Worm (Caenorhabditis elegans) whole organism, midembryonic: ENCODE data around the gene cal-1.

Source experiments
- T22C8.4 ChIP-seq: fragments of 200-800 bp; sonication (Bioruptor generic); IDR thresholded peaks from 2 replicates; pipeline ENCODE4 v1.3.6; 2022; ENCODE audit warnings: missing genetic modification characterization, missing compliant biosample characterization
- cog-1 ChIP-seq: sonication (generic microtip); optimal IDR thresholded peaks from 2 replicates; lab custom pipeline; 2016; ENCODE audit warnings: missing genetic modification characterization, missing compliant biosample characterization
- flt-1 ChIP-seq: fragments of 200-800 bp; sonication (Bioruptor generic); IDR thresholded peaks from 2 replicates; pipeline ENCODE4 v1.3.6; 2022; ENCODE audit warnings: missing genetic modification characterization, missing compliant biosample characterization
- klf-2 ChIP-seq: fragments of 200-800 bp; sonication (Bioruptor generic); conservative IDR thresholded peaks from 2 replicates; pipeline ENCODE4 v1.3.6; 2022; ENCODE audit warnings: missing genetic modification reagents, missing genetic modification characterization, missing compliant biosample characterization
- med-1 ChIP-seq: sonication (generic microtip); optimal IDR thresholded peaks from 2 replicates; lab custom pipeline; 2017; ENCODE audit warnings: missing genetic modification characterization, mild to moderate bottlenecking, missing compliant biosample characterization, antibody characterized with exemption, missing genetic modification reagents; ENCODE audit not compliant: insufficient read depth
- ref-1 ChIP-seq: fragments of 200-800 bp; sonication (Bioruptor generic); conservative IDR thresholded peaks from 2 replicates; pipeline ENCODE4 v1.3.6; 2022; ENCODE audit warnings: missing genetic modification reagents, missing genetic modification characterization, missing compliant biosample characterization
- tab-1 ChIP-seq: fragments of 200-800 bp; sonication (Bioruptor generic); IDR thresholded peaks from 2 replicates; pipeline ENCODE4 v1.3.6; 2022; ENCODE audit warnings: missing genetic modification characterization, missing compliant biosample characterization
- ztf-23 ChIP-seq: fragments of 200-800 bp; sonication (Bioruptor generic); IDR thresholded peaks from 2 replicates; pipeline ENCODE4 v1.3.6; 2022; ENCODE audit warnings: missing genetic modification reagents, missing genetic modification characterization, missing compliant biosample characterization
- ztf-29 ChIP-seq: fragments of 200-800 bp; sonication (Bioruptor generic); IDR thresholded peaks from 2 replicates; pipeline ENCODE4 v1.3.6; 2022; ENCODE audit warnings: missing genetic modification reagents, missing genetic modification characterization, missing compliant biosample characterization

The cal-1 gene

DNA sequence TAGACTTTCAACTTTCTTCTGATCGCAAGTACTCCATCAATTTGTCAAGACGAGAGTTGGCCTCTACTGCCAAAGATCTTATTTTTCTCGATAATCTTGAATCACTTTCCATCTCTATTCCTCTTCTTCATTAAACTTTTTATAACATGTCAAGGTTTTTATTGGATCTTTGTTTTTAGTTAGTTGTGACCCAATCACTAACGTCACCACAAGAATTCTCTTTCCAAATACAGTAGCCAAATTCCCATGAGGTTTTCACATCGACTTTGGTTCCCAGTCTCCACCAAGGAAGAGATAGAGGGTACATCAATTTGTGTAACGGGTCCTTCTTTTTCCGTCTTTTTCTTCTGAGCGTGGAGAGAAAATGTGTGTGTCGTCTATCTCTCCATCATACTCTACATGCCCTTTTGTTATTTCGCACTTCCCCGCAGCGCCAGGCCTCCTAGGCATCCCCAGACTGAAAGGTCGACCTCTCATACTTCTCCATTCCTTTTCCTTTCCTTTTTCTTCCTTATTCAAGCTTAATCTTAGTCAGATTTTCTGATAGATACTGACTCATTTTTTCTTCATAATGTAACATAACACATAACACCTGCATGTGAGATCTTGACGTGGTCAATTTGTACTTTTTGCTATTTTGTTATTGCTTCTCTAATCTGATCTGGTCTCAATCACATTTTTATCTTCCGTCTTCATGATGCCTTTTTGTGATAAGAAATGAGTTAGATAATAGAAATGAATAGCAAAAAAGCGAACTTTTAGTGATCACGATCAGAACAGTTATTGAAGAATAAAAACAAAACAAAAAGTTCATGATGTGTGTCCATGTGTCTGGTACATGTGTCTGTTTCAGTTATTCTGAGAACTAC lies 22.2 kb upstream of the cal-1 start:
- TF ChIP-seq ztf-23 (GFP tag; lab: Robert Waterston, UW) = no peak
- no peak for TF ChIP-seq med-1 (GFP tag; lab: Kevin White, UChicago)
- no peak for TF ChIP-seq tab-1 (GFP tag; lab: Robert Waterston, UW)
- no peak for TF ChIP-seq T22C8.4
- no peak for TF ChIP-seq ref-1 (GFP tag; lab: Robert Waterston, UW)
- TF ChIP-seq cog-1 (tag; lab: Kevin White, UChicago) = no peak
- TF ChIP-seq flt-1 = no peak
- no peak for TF ChIP-seq klf-2 (GFP tag; lab: Robert Waterston, UW)
- TF ChIP-seq ztf-29 (GFP tag; lab: Robert Waterston, UW) = no peak

- TF ChIP-seq cog-1 (tag; lab: Kevin White, UChicago) = no peak
- TF ChIP-seq tab-1 (GFP tag; lab: Robert Waterston, UW) = no peak
- no peak for TF ChIP-seq klf-2 (GFP tag; lab: Robert Waterston, UW)
- no peak for TF ChIP-seq ztf-23 (GFP tag; lab: Robert Waterston, UW)
- no peak for TF ChIP-seq T22C8.4
- TF ChIP-seq ref-1 (GFP tag; lab: Robert Waterston, UW) = no peak
- TF ChIP-seq ztf-29 (GFP tag; lab: Robert Waterston, UW) = no peak
- no peak for TF ChIP-seq med-1 (GFP tag; lab: Kevin White, UChicago)
- TF ChIP-seq flt-1 = no peak
Measured at ce11 chrV:12537505-12537904, 20.5 kb upstream of the cal-1 start.

- TF ChIP-seq ref-1 (GFP tag; lab: Robert Waterston, UW) (no peak), med-1 (GFP tag; lab: Kevin White, UChicago) (no peak), tab-1 (GFP tag; lab: Robert Waterston, UW) (no peak), klf-2 (GFP tag; lab: Robert Waterston, UW) (no peak), ztf-29 (GFP tag; lab: Robert Waterston, UW) (no peak), ztf-23 (GFP tag; lab: Robert Waterston, UW) (no peak), T22C8.4 (no peak), cog-1 (tag; lab: Kevin White, UChicago) (no peak), flt-1 (no peak)
Measured at ce11 chrV:12536409-12537038, 19.5 kb upstream of the cal-1 start.

DNA sequence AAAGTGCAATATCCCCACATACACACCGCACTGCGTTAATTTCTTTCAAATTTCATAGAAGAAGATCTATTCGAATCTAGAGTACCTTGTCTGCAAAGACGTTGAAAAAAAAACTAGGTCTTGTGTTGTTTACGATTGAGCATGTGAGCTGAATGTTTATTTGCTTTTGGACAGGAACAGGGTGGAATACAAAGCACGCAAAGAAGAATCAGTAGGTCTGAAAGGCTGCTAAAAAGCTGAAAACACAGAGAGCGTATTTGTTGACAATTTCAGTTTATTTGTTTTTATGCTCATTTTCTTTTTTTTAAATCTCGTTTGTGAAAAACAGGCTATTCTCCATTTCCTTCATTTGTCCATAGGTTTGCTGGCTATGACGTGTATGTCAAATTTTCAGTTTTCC lies 17.9 kb upstream of the cal-1 start:
- no peak for TF ChIP-seq cog-1 (tag; lab: Kevin White, UChicago)
- no peak for TF ChIP-seq med-1 (GFP tag; lab: Kevin White, UChicago)
- TF ChIP-seq ztf-23 (GFP tag; lab: Robert Waterston, UW) = no peak
- no peak for TF ChIP-seq klf-2 (GFP tag; lab: Robert Waterston, UW)
- no peak for TF ChIP-seq ref-1 (GFP tag; lab: Robert Waterston, UW)
- TF ChIP-seq tab-1 (GFP tag; lab: Robert Waterston, UW) = no peak
- no peak for TF ChIP-seq ztf-29 (GFP tag; lab: Robert Waterston, UW)
- TF ChIP-seq flt-1 = no peak
- TF ChIP-seq T22C8.4 = no peak

DNA sequence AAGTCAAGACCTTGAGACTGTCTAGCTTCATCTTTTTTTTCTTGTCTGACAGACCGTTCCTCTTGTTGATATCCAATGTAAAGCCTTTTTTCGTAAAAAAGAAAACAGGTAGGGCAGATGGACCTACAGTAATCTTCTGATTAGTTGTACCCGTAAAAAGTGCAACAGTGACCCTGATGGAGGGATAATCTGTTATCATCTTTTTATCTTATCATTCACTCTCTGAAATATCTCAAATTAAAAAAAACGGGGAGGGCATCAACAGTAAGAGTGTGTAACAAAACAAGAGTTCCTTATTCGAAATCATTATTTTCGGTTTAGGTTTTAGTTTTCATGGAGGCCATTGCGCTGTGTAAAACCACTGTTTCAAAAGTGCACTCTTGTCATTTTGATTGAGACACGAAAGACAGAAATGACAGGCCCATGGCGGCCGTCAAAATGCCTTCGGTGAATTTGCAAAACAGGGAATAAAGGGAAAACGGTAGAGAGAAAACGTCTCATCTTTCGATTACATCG lies 16.6 kb upstream of the cal-1 start:
- no peak for TF ChIP-seq med-1 (GFP tag; lab: Kevin White, UChicago)
- no peak for TF ChIP-seq klf-2 (GFP tag; lab: Robert Waterston, UW)
- TF ChIP-seq ref-1 (GFP tag; lab: Robert Waterston, UW) = no peak
- no peak for TF ChIP-seq T22C8.4
- TF ChIP-seq ztf-29 (GFP tag; lab: Robert Waterston, UW) = no peak
- TF ChIP-seq flt-1 = no peak
- TF ChIP-seq cog-1 (tag; lab: Kevin White, UChicago) = no peak
- no peak for TF ChIP-seq ztf-23 (GFP tag; lab: Robert Waterston, UW)
- TF ChIP-seq tab-1 (GFP tag; lab: Robert Waterston, UW) = no peak

- TF ChIP-seq tab-1 (GFP tag; lab: Robert Waterston, UW) = no peak
- TF ChIP-seq T22C8.4 = no peak
- TF ChIP-seq ref-1 (GFP tag; lab: Robert Waterston, UW) = no peak
Measured at ce11 chrV:12532369-12532768, 15.3 kb upstream of the cal-1 start.

ce11 chrV:12531084-12531483 lies 14.0 kb upstream of the cal-1 start:
- no peak for TF ChIP-seq ref-1 (GFP tag; lab: Robert Waterston, UW)
- no peak for TF ChIP-seq ztf-29 (GFP tag; lab: Robert Waterston, UW)
- no peak for TF ChIP-seq T22C8.4
- no peak for TF ChIP-seq med-1 (GFP tag; lab: Kevin White, UChicago)
- no peak for TF ChIP-seq flt-1
- TF ChIP-seq klf-2 (GFP tag; lab: Robert Waterston, UW) = no peak
- no peak for TF ChIP-seq ztf-23 (GFP tag; lab: Robert Waterston, UW)
- TF ChIP-seq cog-1 (tag; lab: Kevin White, UChicago) = no peak
- TF ChIP-seq tab-1 (GFP tag; lab: Robert Waterston, UW) = no peak

- TF ChIP-seq ref-1 (GFP tag; lab: Robert Waterston, UW) (no peak), T22C8.4 (no peak)
Measured at ce11 chrV:12530129-12530528, 13.1 kb upstream of the cal-1 start.

ce11 chrV:12528919-12529318 lies 11.9 kb upstream of the cal-1 start:
- TF ChIP-seq klf-2 (GFP tag; lab: Robert Waterston, UW) = no peak
- TF ChIP-seq T22C8.4 = no peak
- TF ChIP-seq ztf-23 (GFP tag; lab: Robert Waterston, UW) = no peak
- no peak for TF ChIP-seq cog-1 (tag; lab: Kevin White, UChicago)
- TF ChIP-seq flt-1 = no peak
- TF ChIP-seq ref-1 (GFP tag; lab: Robert Waterston, UW) = no peak
- TF ChIP-seq tab-1 (GFP tag; lab: Robert Waterston, UW) = no peak
- no peak for TF ChIP-seq med-1 (GFP tag; lab: Kevin White, UChicago)
- TF ChIP-seq ztf-29 (GFP tag; lab: Robert Waterston, UW) = no peak
